Worm (Caenorhabditis elegans) whole organism, L4 larva: ENCODE data around the gene srh-83.

ENCODE experiments used
- ZK546.5 ChIP-seq, 2 experiments: sonication (generic microtip); optimal IDR thresholded peaks; 2 replicates each; lab custom pipeline; 2017; ENCODE audit warnings: missing biosample characterization in 2 of 2, missing genetic modification characterization in 2 of 2
- fkh-10 ChIP-seq: fragments of 150-350 bp; optimal IDR thresholded peaks from 2 replicates; lab custom pipeline; 2014; ENCODE audit warnings: missing biosample characterization, missing genetic modification reagents, missing genetic modification characterization
- nhr-28 ChIP-seq: fragments of 150-350 bp; optimal IDR thresholded peaks from 2 replicates; lab custom pipeline; 2014; ENCODE audit warnings: missing biosample characterization, missing genetic modification characterization
- pqm-1 ChIP-seq: sonication (generic microtip); optimal IDR thresholded peaks from 2 replicates; lab custom pipeline; 2017; ENCODE audit warnings: missing biosample characterization, missing genetic modification characterization
- unc-130 ChIP-seq: sonication (generic microtip); optimal IDR thresholded peaks from 2 replicates; lab custom pipeline; 2016; ENCODE audit warnings: missing genetic modification reagents, missing genetic modification characterization, missing compliant biosample characterization

DNA sequence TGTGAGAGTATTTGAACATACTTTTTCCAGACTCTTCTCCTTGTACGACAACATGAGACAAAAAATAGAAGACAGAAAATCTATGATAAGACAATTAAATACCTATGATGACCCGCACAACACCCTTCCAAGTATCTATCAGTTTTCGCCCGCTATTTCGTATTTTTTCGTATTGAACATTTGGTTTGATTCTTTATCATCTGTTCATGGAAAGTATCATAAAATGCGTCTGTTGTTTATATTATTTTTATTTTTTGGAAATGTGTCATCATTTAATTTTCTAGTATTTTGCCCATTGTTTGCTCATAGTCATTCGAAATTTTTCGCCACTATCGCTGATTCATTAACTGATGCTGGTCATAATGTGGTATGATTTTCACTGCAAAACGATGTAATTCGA is 7.2 kb upstream of the srh-83 start, which contains the start of gene ugt-39:
- TF ChIP-seq ZK546.5 (tag; optimal IDR thresholded peaks at IDR 0.05; lab: Kevin White, UChicago) = no peak
- TF ChIP-seq pqm-1 (tag; lab: Kevin White, UChicago) = no peak
- no peak for TF ChIP-seq fkh-10 (GFP tag; lab: Kevin White, UChicago)
- no peak for TF ChIP-seq unc-130 (GFP tag; lab: Kevin White, UChicago)
- peak; percentile 87 for TF ChIP-seq nhr-28 (tag; lab: Kevin White, UChicago)
